Worm (Caenorhabditis elegans) whole organism, young adult: ENCODE data around the gene F44E2.6.

ENCODE experiments used
- Y53G8AR.9 ChIP-seq: fragments of 200-800 bp; sonication (Bioruptor generic); conservative IDR thresholded peaks from 2 replicates; pipeline ENCODE4 v1.3.6; 2022; ENCODE audit warnings: missing genetic modification reagents, missing genetic modification characterization, missing compliant biosample characterization
- Y67H2A.10 ChIP-seq: fragments of 200-800 bp; sonication (Bioruptor generic); conservative IDR thresholded peaks from 2 replicates; pipeline ENCODE4 v1.3.6; 2022; ENCODE audit warnings: missing genetic modification reagents, missing genetic modification characterization, missing compliant biosample characterization
- ama-1 ChIP-seq, 3 experiments: fragments of 150-350 bp in 1 of 3; sonication (generic microtip) in 2 of 3; optimal IDR thresholded peaks; 2 replicates each; lab custom pipeline; 2014 to 2018; ENCODE audit warnings: missing biosample characterization in 2 of 3, missing genetic modification characterization in 2 of 3, missing genetic modification reagents in 2 of 3
- aptf-2 ChIP-seq: fragments of 200-800 bp; sonication (Bioruptor generic); conservative IDR thresholded peaks from 2 replicates; pipeline ENCODE4 v1.3.6; 2022; ENCODE audit warnings: missing genetic modification reagents, missing genetic modification characterization, missing compliant biosample characterization
- dpl-1 ChIP-seq: fragments of 150-350 bp; optimal IDR thresholded peaks from 2 replicates; lab custom pipeline; 2014; ENCODE audit warnings: missing biosample characterization, missing genetic modification reagents, missing genetic modification characterization
- snpc-1.1 ChIP-seq: sonication (generic microtip); optimal IDR thresholded peaks from 2 replicates; lab custom pipeline; 2017; ENCODE audit warnings: missing genetic modification characterization, mild to moderate bottlenecking, missing compliant biosample characterization, antibody characterized with exemption, moderate library complexity, missing genotype, missing genetic modification reagents; ENCODE audit not compliant: insufficient read depth
- unc-62 ChIP-seq: fragments of 150-350 bp; optimal IDR thresholded peaks from 2 replicates; lab custom pipeline; 2014; ENCODE audit warnings: missing biosample characterization, missing genetic modification reagents, missing genetic modification characterization

- TF ChIP-seq snpc-1.1 (tag; lab: Kevin White, UChicago), result no peak
- TF ChIP-seq ama-1 (optimal IDR thresholded peaks at IDR 0.05; lab: Kevin White, UChicago), result no peak
- no peak for TF ChIP-seq ama-1 (GFP tag; optimal IDR thresholded peaks at IDR 0.05; lab: Kevin White, UChicago)
- TF ChIP-seq Y67H2A.10 (GFP tag; lab: Robert Waterston, UW), result no peak
- TF ChIP-seq Y53G8AR.9 (GFP tag; lab: Robert Waterston, UW), result 0 out of 2 replicates have a peak, but pooled peaks have one; percentile 19
- no peak for TF ChIP-seq aptf-2 (GFP tag; lab: Robert Waterston, UW)
- no peak for TF ChIP-seq unc-62 (GFP tag; lab: Kevin White, UChicago)
- no peak for TF ChIP-seq dpl-1
These were observed 20.5 kb downstream of the F44E2.6 start for ce11 chrIII:8824556-8824955.
